Worm (Caenorhabditis elegans): ENCODE results near the gene T03G6.1.

DNA sequence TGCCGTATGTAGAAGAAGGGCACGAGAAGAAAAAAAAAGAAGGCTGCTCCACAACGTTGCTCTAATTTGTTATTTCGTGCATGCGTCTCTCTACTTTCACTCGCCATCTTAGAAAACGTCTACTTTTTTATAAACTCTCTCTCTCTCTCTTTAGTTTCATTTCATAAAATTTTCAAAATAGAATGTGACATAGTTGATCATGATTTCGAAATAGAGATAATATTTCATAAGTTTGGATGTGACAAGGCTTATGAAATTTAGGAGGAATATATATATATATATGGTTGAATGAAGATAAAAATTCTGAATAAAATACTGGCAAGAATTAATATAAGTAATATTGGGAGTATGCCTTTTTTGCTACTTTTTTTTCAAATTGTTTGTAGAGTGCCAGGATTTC lies 33.1 kb downstream of the T03G6.1 start:
- TF ChIP-seq snpc-4 (tag; optimal IDR thresholded peaks at IDR 0.05) (no peak), nhr-237 (tag; optimal IDR thresholded peaks at IDR 0.05) (no peak), lsy-2 (tag; optimal IDR thresholded peaks at IDR 0.05) (peak in 1 of 2 experiments; percentile 25), efl-1 (optimal IDR thresholded peaks at IDR 0.05) (no peak), efl-1 (GFP tag; optimal IDR thresholded peaks at IDR 0.05 in 1 of 2) (no peak), unc-62 (GFP tag; optimal IDR thresholded peaks at IDR 0.05) (no peak), lin-39 (tag; optimal IDR thresholded peaks at IDR 0.05) (no peak), ama-1 (optimal IDR thresholded peaks at IDR 0.05) (no peak)
